Worm (Caenorhabditis elegans): ENCODE results near the gene pnc-2.
"Not testable (repeated sequence)": the region's sequence is repeated elsewhere in the genome, so short reads cannot be mapped to it uniquely, and the experiment has no call there.

pnc-2 gene

ce11 chrIV:14938596-14938995 is 29.1 kb upstream of the pnc-2 start, which contains the start of gene Y57G11C.30:
Y57G11C.30 (plus strand) TSS chrIV:14938896.
- not testable (repeated sequence) for TF ChIP-seq mab-5, sem-4, fos-1 (tag; optimal IDR thresholded peaks at IDR 0.05)

- TF ChIP-seq R02D3.7 (tag; optimal IDR thresholded peaks at IDR 0.05), result no peak
Observed at ce11 chrIV:14937017-14937416, 27.5 kb upstream of the pnc-2 start, which contains the start of gene Y57G11C.1144. Y57G11C.1144 (plus strand) TSS chrIV:14937317.

- TF ChIP-seq unc-55 (GFP tag; optimal IDR thresholded peaks at IDR 0.05) (no peak), ZK546.5 (tag; optimal IDR thresholded peaks at IDR 0.05) (no peak), elt-1 (tag; optimal IDR thresholded peaks at IDR 0.05) (no peak), dmd-4 (tag; optimal IDR thresholded peaks at IDR 0.05) (no peak), blmp-1 (tag; optimal IDR thresholded peaks at IDR 0.05; ENCODE audit: insufficient read depth) (no peak), ceh-16 (tag; optimal IDR thresholded peaks at IDR 0.05) (no peak), ceh-82 (tag; optimal IDR thresholded peaks at IDR 0.05) (no peak)
Observed at ce11 chrIV:14932640-14933039, 23.2 kb upstream of the pnc-2 start, which contains the start of gene Y57G11C.1131. Y57G11C.1131 (plus strand) TSS chrIV:14932972.

- no peak for TF ChIP-seq mbf-1 (tag; optimal IDR thresholded peaks at IDR 0.05)
- no peak for TF ChIP-seq peb-1 (tag; optimal IDR thresholded peaks at IDR 0.05)
- no peak for TF ChIP-seq F13H6.1 (tag; optimal IDR thresholded peaks at IDR 0.05)
- no peak for TF ChIP-seq ZK546.5 (tag; optimal IDR thresholded peaks at IDR 0.05)
- no peak for TF ChIP-seq Y55F3AM.14 (GFP tag; optimal IDR thresholded peaks at IDR 0.05)
- TF ChIP-seq R02D3.7 (tag; optimal IDR thresholded peaks at IDR 0.05), result no peak
- TF ChIP-seq nhr-77 (tag; optimal IDR thresholded peaks at IDR 0.05), result no peak
- no peak for TF ChIP-seq nhr-129 (tag; optimal IDR thresholded peaks at IDR 0.05)
- TF ChIP-seq C34F6.9 (tag; optimal IDR thresholded peaks at IDR 0.05), result no peak
- TF ChIP-seq fos-1 (tag; optimal IDR thresholded peaks at IDR 0.05), result no peak
- TF ChIP-seq skn-1 (tag; optimal IDR thresholded peaks at IDR 0.05), result no peak
- TF ChIP-seq blmp-1 (tag; optimal IDR thresholded peaks at IDR 0.05; ENCODE audit: insufficient read depth), result no peak
- TF ChIP-seq nhr-237 (tag; optimal IDR thresholded peaks at IDR 0.05), result no peak
- TF ChIP-seq ama-1 (optimal IDR thresholded peaks at IDR 0.05), result no peak
Observed at ce11 chrIV:14929421-14929820, 19.9 kb upstream of the pnc-2 start, which contains the start of gene Y57G11C.28. Y57G11C.28 (plus strand) TSS chrIV:14929721.

ce11 chrIV:14919310-14919709 is 9.8 kb upstream of the pnc-2 start, which contains the start of gene ccch-5:
ccch-5 (plus strand) TSS chrIV:14919610.
- TF ChIP-seq nhr-10 (tag; optimal IDR thresholded peaks at IDR 0.05) (no peak), lin-13 (GFP tag; optimal IDR thresholded peaks at IDR 0.05) (no peak), ceh-16 (tag; optimal IDR thresholded peaks at IDR 0.05) (no peak), nhr-25 (tag; optimal IDR thresholded peaks at IDR 0.05) (no peak), sma-9 (GFP tag; optimal IDR thresholded peaks at IDR 0.05) (no peak), sma-9 (tag; optimal IDR thresholded peaks at IDR 0.05) (no peak)

ce11 chrIV:14903188-14903587 is 6.3 kb downstream of the pnc-2 start:
- no peak for TF ChIP-seq fos-1 (tag; optimal IDR thresholded peaks at IDR 0.05)
- peak; percentile 17 for TF ChIP-seq ceh-16 (tag; optimal IDR thresholded peaks at IDR 0.05)
- no peak for TF ChIP-seq nhr-6 (tag; optimal IDR thresholded peaks at IDR 0.05)
- no peak for TF ChIP-seq nhr-77 (tag; optimal IDR thresholded peaks at IDR 0.05)
- no peak for TF ChIP-seq elt-3 (tag; optimal IDR thresholded peaks at IDR 0.05)

- TF ChIP-seq sem-4 (tag; optimal IDR thresholded peaks at IDR 0.05), result no peak
- TF ChIP-seq mab-5 (tag; optimal IDR thresholded peaks at IDR 0.05), result no peak
- TF ChIP-seq ztf-4 (tag; optimal IDR thresholded peaks at IDR 0.05), result no peak
- TF ChIP-seq egl-27 (tag; optimal IDR thresholded peaks at IDR 0.05), result no peak
- TF ChIP-seq fos-1 (tag; optimal IDR thresholded peaks at IDR 0.05), result no peak
- TF ChIP-seq unc-55 (GFP tag; optimal IDR thresholded peaks at IDR 0.05), result no peak
- no peak for TF ChIP-seq Y55F3AM.14 (GFP tag; optimal IDR thresholded peaks at IDR 0.05)
- no peak for TF ChIP-seq gmeb-1 (tag; optimal IDR thresholded peaks at IDR 0.05)
- TF ChIP-seq blmp-1 (tag; optimal IDR thresholded peaks at IDR 0.05; ENCODE audit: insufficient read depth), result no peak
- TF ChIP-seq ama-1 (optimal IDR thresholded peaks at IDR 0.05), result no peak
- TF ChIP-seq sma-3 (GFP tag; optimal IDR thresholded peaks at IDR 0.05), result no peak
- TF ChIP-seq aly-2 (tag; optimal IDR thresholded peaks at IDR 0.05), result no peak
- no peak for TF ChIP-seq lin-13 (GFP tag; optimal IDR thresholded peaks at IDR 0.05)
- no peak for TF ChIP-seq R02D3.7 (tag; optimal IDR thresholded peaks at IDR 0.05)
- TF ChIP-seq dmd-4 (tag; optimal IDR thresholded peaks at IDR 0.05), result no peak
- no peak for TF ChIP-seq elt-1 (tag; optimal IDR thresholded peaks at IDR 0.05)
- no peak for TF ChIP-seq nhr-77 (tag; optimal IDR thresholded peaks at IDR 0.05)
- TF ChIP-seq lsy-2 (tag; optimal IDR thresholded peaks at IDR 0.05), result no peak
Observed at ce11 chrIV:14894339-14894738, 15.2 kb downstream of the pnc-2 start.
